Worm (Caenorhabditis elegans): ENCODE measurements around the gene gba-3.
A peak's percentile ranks its signal among the peaks of the same experiment; 100 is the strongest.

Gene gba-3

DNA sequence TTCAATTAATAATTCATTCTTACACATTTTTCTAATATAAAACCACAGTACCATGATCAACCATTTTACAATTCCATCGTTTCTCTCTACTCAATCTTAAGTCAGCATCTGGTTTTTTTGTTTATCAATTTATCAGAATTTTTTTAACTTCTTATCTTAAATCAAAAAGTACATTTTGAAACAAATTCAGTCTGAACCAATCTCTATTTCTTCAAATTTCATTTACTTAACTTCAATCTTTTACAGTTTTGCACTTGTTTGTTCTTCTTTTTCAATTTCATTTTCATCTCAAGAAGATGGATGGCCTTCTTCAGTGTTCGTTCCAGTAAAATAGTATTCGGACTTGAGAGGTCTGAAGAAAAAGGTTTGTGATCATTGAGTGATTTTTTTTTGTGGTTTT, at the start of gene gba-3:
TSS of gene gba-3 (plus strand) at position 301 of the 400 bp plus-strand sequence.
- TF ChIP-seq nhr-21 (tag; optimal IDR thresholded peaks at IDR 0.05) (no peak), egl-27 (tag; optimal IDR thresholded peaks at IDR 0.05) (no peak), blmp-1 (tag; optimal IDR thresholded peaks at IDR 0.05; ENCODE audit: insufficient read depth) (peak; percentile 18), nhr-25 (tag; optimal IDR thresholded peaks at IDR 0.05) (peak; percentile 47), C34F6.9 (tag; optimal IDR thresholded peaks at IDR 0.05) (no peak), ceh-16 (tag; optimal IDR thresholded peaks at IDR 0.05) (no peak), nhr-23 (tag; optimal IDR thresholded peaks at IDR 0.05) (no peak), aly-2 (tag; optimal IDR thresholded peaks at IDR 0.05) (no peak), ztf-11 (tag; optimal IDR thresholded peaks at IDR 0.05) (no peak), unc-62 (GFP tag; optimal IDR thresholded peaks at IDR 0.05) (no peak), sma-9 (GFP tag; optimal IDR thresholded peaks at IDR 0.05) (peak; percentile 8), sma-9 (tag; optimal IDR thresholded peaks at IDR 0.05) (no peak), dmd-4 (tag; optimal IDR thresholded peaks at IDR 0.05) (no peak)

ce11 chrIV:17426970-17427369, 46.2 kb upstream of the gba-3 start:
- TF ChIP-seq alr-1 (tag; optimal IDR thresholded peaks at IDR 0.05) (no peak), ceh-82 (tag; optimal IDR thresholded peaks at IDR 0.05) (no peak), unc-55 (GFP tag; optimal IDR thresholded peaks at IDR 0.05) (peak; percentile 64), C34F6.9 (tag; optimal IDR thresholded peaks at IDR 0.05) (peak; percentile 32), nhr-10 (tag; optimal IDR thresholded peaks at IDR 0.05) (no peak), sma-9 (GFP tag; optimal IDR thresholded peaks at IDR 0.05) (peak; percentile 33), sma-9 (tag; optimal IDR thresholded peaks at IDR 0.05) (no peak), F13H6.1 (tag; optimal IDR thresholded peaks at IDR 0.05) (peak; percentile 5)

- TF ChIP-seq aly-2 (tag; optimal IDR thresholded peaks at IDR 0.05) (no peak), unc-39 (tag; optimal IDR thresholded peaks at IDR 0.05) (no peak), crh-2 (tag; optimal IDR thresholded peaks at IDR 0.05) (no peak)
Observed at ce11 chrIV:17427423-17427822, 45.7 kb upstream of the gba-3 start, which contains the start of gene C06A12.3. C06A12.3 (plus strand) TSS chrIV:17427723.

- TF ChIP-seq lsy-2 (tag; optimal IDR thresholded peaks at IDR 0.05) = no peak
- TF ChIP-seq ztf-4 (tag; optimal IDR thresholded peaks at IDR 0.05) = no peak
- TF ChIP-seq sma-9 (GFP tag; optimal IDR thresholded peaks at IDR 0.05) = no peak
- no peak for TF ChIP-seq sma-9 (tag; optimal IDR thresholded peaks at IDR 0.05)
- no peak for TF ChIP-seq snpc-4 (tag; optimal IDR thresholded peaks at IDR 0.05)
- no peak for TF ChIP-seq unc-55 (GFP tag; optimal IDR thresholded peaks at IDR 0.05)
- TF ChIP-seq F13H6.1 (tag; optimal IDR thresholded peaks at IDR 0.05) = no peak
- TF ChIP-seq aly-2 (tag; optimal IDR thresholded peaks at IDR 0.05) = no peak
- no peak for TF ChIP-seq lin-39 (tag; optimal IDR thresholded peaks at IDR 0.05)
- TF ChIP-seq sma-3 (GFP tag; optimal IDR thresholded peaks at IDR 0.05) = no peak
- no peak for TF ChIP-seq nhr-6 (tag; optimal IDR thresholded peaks at IDR 0.05)
- no peak for TF ChIP-seq lin-11 (tag; optimal IDR thresholded peaks at IDR 0.05)
- TF ChIP-seq elt-1 (tag; optimal IDR thresholded peaks at IDR 0.05) = no peak
- TF ChIP-seq nhr-21 (tag; optimal IDR thresholded peaks at IDR 0.05) = no peak
- no peak for TF ChIP-seq nhr-10 (tag; optimal IDR thresholded peaks at IDR 0.05)
- TF ChIP-seq nhr-11 (tag; optimal IDR thresholded peaks at IDR 0.05) = no peak
- TF ChIP-seq nhr-129 (tag; optimal IDR thresholded peaks at IDR 0.05) = no peak
- no peak for TF ChIP-seq unc-39 (tag; optimal IDR thresholded peaks at IDR 0.05)
- no peak for TF ChIP-seq crh-2 (tag; optimal IDR thresholded peaks at IDR 0.05)
- TF ChIP-seq gmeb-1 (tag; optimal IDR thresholded peaks at IDR 0.05) = no peak
- no peak for TF ChIP-seq ztf-11 (tag; optimal IDR thresholded peaks at IDR 0.05)
Observed at ce11 chrIV:17431287-17431686, 41.8 kb upstream of the gba-3 start, which contains the start of gene lact-6. lact-6 (minus strand) TSS chrIV:17431387.

ce11 chrIV:17432223-17432826, 40.8 kb upstream of the gba-3 start:
- no peak for TF ChIP-seq alr-1 (tag; optimal IDR thresholded peaks at IDR 0.05)
- peak; percentile 53 for TF ChIP-seq fos-1 (tag; optimal IDR thresholded peaks at IDR 0.05)

DNA sequence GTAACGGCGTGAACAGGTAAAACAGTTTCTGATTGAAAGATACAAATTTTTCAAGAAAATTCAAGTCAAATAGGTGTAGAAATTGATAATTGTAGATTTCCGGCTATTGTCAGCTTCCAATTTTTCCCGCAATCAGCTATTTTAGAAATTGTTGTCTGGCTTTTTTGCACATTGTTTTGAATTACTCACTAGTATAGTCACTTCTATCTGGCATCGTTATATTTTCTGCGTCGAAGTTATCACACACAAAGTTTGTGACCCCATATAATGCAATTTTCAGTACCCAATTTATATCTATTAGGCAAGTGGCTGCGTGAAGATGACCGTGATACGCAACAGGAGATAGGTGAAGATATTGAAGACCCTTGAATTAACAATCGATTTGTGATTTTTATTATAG, 37.9 kb upstream of the gba-3 start:
- TF ChIP-seq nhr-21 (tag; optimal IDR thresholded peaks at IDR 0.05) (no peak), nhr-25 (tag; optimal IDR thresholded peaks at IDR 0.05) (no peak), unc-39 (tag; optimal IDR thresholded peaks at IDR 0.05) (no peak), peb-1 (tag; optimal IDR thresholded peaks at IDR 0.05) (no peak), nhr-129 (tag; optimal IDR thresholded peaks at IDR 0.05) (no peak), fos-1 (tag; optimal IDR thresholded peaks at IDR 0.05) (no peak), sma-3 (GFP tag; optimal IDR thresholded peaks at IDR 0.05) (no peak), gmeb-1 (tag; optimal IDR thresholded peaks at IDR 0.05) (no peak), dmd-4 (tag; optimal IDR thresholded peaks at IDR 0.05) (no peak), sma-9 (GFP tag; optimal IDR thresholded peaks at IDR 0.05) (no peak), sma-9 (tag; optimal IDR thresholded peaks at IDR 0.05) (no peak), skn-1 (tag; optimal IDR thresholded peaks at IDR 0.05) (no peak), nhr-77 (tag; optimal IDR thresholded peaks at IDR 0.05) (no peak), ama-1 (optimal IDR thresholded peaks at IDR 0.05) (no peak), elt-1 (tag; optimal IDR thresholded peaks at IDR 0.05) (no peak), zag-1 (tag; optimal IDR thresholded peaks at IDR 0.05) (no peak), egl-27 (tag; optimal IDR thresholded peaks at IDR 0.05) (no peak)

Measured in whole organism, L2 larva.